Worm (Caenorhabditis elegans) whole organism, L4 larva: ENCODE data around the gene C02B8.1.

Source experiments
- F10B5.3 ChIP-seq: sonication (generic microtip); optimal IDR thresholded peaks from 2 replicates; lab custom pipeline; 2016; ENCODE audit warnings: mild to moderate bottlenecking, missing genetic modification characterization, missing compliant biosample characterization
- F26F4.8 ChIP-seq: fragments of 200-800 bp; sonication (Bioruptor generic); conservative IDR thresholded peaks from 2 replicates; pipeline ENCODE4 v1.3.6; 2022; ENCODE audit warnings: missing genetic modification characterization, missing compliant biosample characterization
- F44E2.7 ChIP-seq: fragments of 200-800 bp; sonication (Bioruptor generic); IDR thresholded peaks from 2 replicates; pipeline ENCODE4 v2.1.2; 2022; ENCODE audit warnings: missing genetic modification characterization, missing compliant biosample characterization
- F49E8.2 ChIP-seq: sonication (generic microtip); optimal IDR thresholded peaks from 2 replicates; lab custom pipeline; 2016; ENCODE audit warnings: missing compliant biosample characterization, mild to moderate bottlenecking, missing genetic modification characterization, borderline replicate concordance
- R02D3.7 ChIP-seq: fragments of 150-350 bp; sonication (generic microtip); optimal IDR thresholded peaks from 3 replicates; lab custom pipeline; 2014; ENCODE audit warnings: missing biosample characterization, missing genetic modification characterization
- T26A8.4 ChIP-seq: fragments of 200-800 bp; sonication (Bioruptor generic); IDR thresholded peaks from 2 replicates; pipeline ENCODE4 v1.3.6; 2022; ENCODE audit warnings: missing genetic modification characterization, missing compliant biosample characterization
- Y105C5A.15 ChIP-seq: fragments of 200-800 bp; sonication (Bioruptor generic); IDR thresholded peaks from 2 replicates; pipeline ENCODE4 v1.3.6; 2022; ENCODE audit warnings: missing genetic modification characterization, missing compliant biosample characterization
- Y5F2A.4 ChIP-seq: fragments of 200-800 bp; sonication (Bioruptor generic); optimal IDR thresholded peaks from 2 replicates; lab custom pipeline; 2018; ENCODE audit warnings: mild to moderate bottlenecking, missing genetic modification characterization, missing compliant biosample characterization
- Y75B8A.6 ChIP-seq: fragments of 200-800 bp; sonication (Bioruptor generic); IDR thresholded peaks from 2 replicates; pipeline ENCODE4 v1.3.6; 2022; ENCODE audit warnings: missing genetic modification reagents, missing genetic modification characterization, missing compliant biosample characterization
- ama-1 ChIP-seq: fragments of 150-350 bp; optimal IDR thresholded peaks from 2 replicates; lab custom pipeline; 2014; ENCODE audit warnings: inconsistent platforms, mixed read lengths
- arid-1 ChIP-seq: fragments of 200-800 bp; sonication (Bioruptor generic); conservative IDR thresholded peaks from 2 replicates; pipeline ENCODE4 v1.3.6; 2022; ENCODE audit warnings: missing genetic modification reagents, missing genetic modification characterization, missing compliant biosample characterization
- attf-4 ChIP-seq: sonication (generic microtip); optimal IDR thresholded peaks from 3 replicates; lab custom pipeline; 2017; ENCODE audit warnings: missing biosample characterization, missing genetic modification characterization
- ceh-20 ChIP-seq: fragments of 200-800 bp; sonication (Bioruptor generic); IDR thresholded peaks from 2 replicates; pipeline ENCODE4 v1.3.6; 2022; ENCODE audit warnings: missing genetic modification reagents, missing genetic modification characterization, missing compliant biosample characterization
- ceh-28 ChIP-seq: fragments of 150-350 bp; optimal IDR thresholded peaks from 2 replicates; lab custom pipeline; 2014; ENCODE audit warnings: missing biosample characterization, missing genetic modification reagents, missing genetic modification characterization
- ceh-62 ChIP-seq: sonication (generic microtip); optimal IDR thresholded peaks from 2 replicates; lab custom pipeline; 2017; ENCODE audit warnings: missing biosample characterization, missing genetic modification characterization
- ces-1 ChIP-seq: fragments of 150-350 bp; sonication (generic microtip); optimal IDR thresholded peaks from 4 replicates; lab custom pipeline; 2014; ENCODE audit warnings: missing biosample characterization, missing genetic modification reagents, missing genetic modification characterization
- ctbp-1 ChIP-seq: fragments of 200-800 bp; sonication (Bioruptor generic); IDR thresholded peaks from 2 replicates; pipeline ENCODE4 v1.3.6; 2022; ENCODE audit warnings: missing genetic modification reagents, missing genetic modification characterization, missing compliant biosample characterization
- daf-16 ChIP-seq, 3 experiments: sonication (generic microtip); optimal IDR thresholded peaks; 2 replicates each; lab custom pipeline; 2016 to 2017; ENCODE audit warnings: missing genetic modification characterization in 3 of 3, missing genetic modification reagents in 3 of 3, mild to moderate bottlenecking in 2 of 3, missing compliant biosample characterization in 2 of 3, missing biosample characterization in 1 of 3, moderate library complexity in 1 of 3
- daf-19 ChIP-seq: fragments of 200-800 bp; sonication (Bioruptor generic); conservative IDR thresholded peaks from 2 replicates; pipeline ENCODE4 v1.3.6; 2022; ENCODE audit warnings: missing genetic modification characterization, missing compliant biosample characterization
- dpl-1 ChIP-seq: fragments of 150-350 bp; optimal IDR thresholded peaks from 2 replicates; lab custom pipeline; 2014; ENCODE audit warnings: missing biosample characterization, missing genetic modification reagents, missing genetic modification characterization
- fkh-10 ChIP-seq: fragments of 150-350 bp; optimal IDR thresholded peaks from 2 replicates; lab custom pipeline; 2014; ENCODE audit warnings: missing biosample characterization, missing genetic modification reagents, missing genetic modification characterization
- fos-1 ChIP-seq: fragments of 150-350 bp; optimal IDR thresholded peaks from 2 replicates; lab custom pipeline; 2014; ENCODE audit warnings: missing biosample characterization, missing genetic modification characterization
- hif-1 ChIP-seq, 2 experiments: sonication (generic microtip); optimal IDR thresholded peaks; 2 replicates each; lab custom pipeline; 2016 to 2017; ENCODE audit warnings: missing compliant biosample characterization in 2 of 2, missing genetic modification characterization in 2 of 2, missing genetic modification reagents in 2 of 2, missing genotype in 2 of 2, mild to moderate bottlenecking in 1 of 2
- hlh-11 ChIP-seq: fragments of 200-800 bp; sonication (Bioruptor generic); optimal IDR thresholded peaks from 2 replicates; lab custom pipeline; 2018; ENCODE audit warnings: mild to moderate bottlenecking, missing genetic modification characterization, missing compliant biosample characterization
- jun-1 ChIP-seq: fragments of 150-350 bp; optimal IDR thresholded peaks from 2 replicates; lab custom pipeline; 2014; ENCODE audit warnings: missing biosample characterization, missing genetic modification reagents, missing genetic modification characterization
- lin-1 ChIP-seq: fragments of 200-800 bp; sonication (Bioruptor generic); IDR thresholded peaks from 2 replicates; pipeline ENCODE4 v1.3.6; 2022; ENCODE audit warnings: missing genetic modification reagents, missing genetic modification characterization, missing compliant biosample characterization
- lin-15B ChIP-seq: fragments of 150-350 bp; sonication (generic microtip); optimal IDR thresholded peaks from 3 replicates; lab custom pipeline; 2014; ENCODE audit warnings: missing biosample characterization, missing genetic modification characterization
- lir-3 ChIP-seq: sonication (generic microtip); optimal IDR thresholded peaks from 2 replicates; lab custom pipeline; 2016; ENCODE audit warnings: mild to moderate bottlenecking, missing genetic modification characterization, missing compliant biosample characterization
- madf-5 ChIP-seq, 2 experiments: fragments of 200-800 bp; sonication (Bioruptor generic); IDR thresholded peaks; 2 replicates each; pipeline ENCODE4 v1.3.6; 2022; ENCODE audit warnings: missing compliant biosample characterization in 2 of 2, missing genetic modification characterization in 2 of 2
- nhr-42 ChIP-seq: fragments of 200-800 bp; sonication (Bioruptor generic); IDR thresholded peaks from 2 replicates; pipeline ENCODE4 v1.3.6; 2022; ENCODE audit warnings: missing genetic modification characterization, missing compliant biosample characterization
- nhr-48 ChIP-seq: sonication (generic microtip); optimal IDR thresholded peaks from 2 replicates; lab custom pipeline; 2016; ENCODE audit warnings: mild to moderate bottlenecking, missing genetic modification characterization, missing compliant biosample characterization
- nhr-6 ChIP-seq: fragments of 150-350 bp; optimal IDR thresholded peaks from 2 replicates; lab custom pipeline; 2014; ENCODE audit warnings: missing biosample characterization, missing genetic modification characterization
- nhr-77 ChIP-seq: fragments of 150-350 bp; optimal IDR thresholded peaks from 2 replicates; lab custom pipeline; 2014; ENCODE audit warnings: missing biosample characterization, missing genetic modification characterization
- pha-4 ChIP-seq, 2 experiments: fragments of 150-350 bp in 1 of 2; fragments of 200-800 bp in 1 of 2; sonication (Bioruptor generic) in 1 of 2; IDR thresholded peaks in 1 of 2; optimal IDR thresholded peaks in 1 of 2; 2 replicates each; pipeline versions ENCODE4 v1.3.6 to Lab custom; 2014 to 2022; ENCODE audit warnings: missing genetic modification characterization in 2 of 2, missing genetic modification reagents in 2 of 2, missing biosample characterization in 1 of 2, missing compliant biosample characterization in 1 of 2
- php-3 ChIP-seq: fragments of 200-800 bp; sonication (Bioruptor generic); IDR thresholded peaks from 2 replicates; pipeline ENCODE4 v1.3.6; 2022; ENCODE audit warnings: missing genetic modification reagents, missing genetic modification characterization, missing compliant biosample characterization
- pqm-1 ChIP-seq: sonication (generic microtip); optimal IDR thresholded peaks from 2 replicates; lab custom pipeline; 2017; ENCODE audit warnings: missing biosample characterization, missing genetic modification characterization
- rbr-2 ChIP-seq: sonication (generic microtip); optimal IDR thresholded peaks from 2 replicates; lab custom pipeline; 2016; ENCODE audit warnings: missing genotype, missing genetic modification characterization, missing compliant biosample characterization
- saeg-2 ChIP-seq: fragments of 200-800 bp; sonication (Bioruptor generic); IDR thresholded peaks from 2 replicates; pipeline ENCODE4 v1.3.6; 2022; ENCODE audit warnings: missing genetic modification reagents, missing genetic modification characterization, missing compliant biosample characterization
- sdz-12 ChIP-seq: fragments of 200-800 bp; sonication (Bioruptor generic); optimal IDR thresholded peaks from 2 replicates; lab custom pipeline; 2018; ENCODE audit warnings: mild to moderate bottlenecking, missing genetic modification characterization, missing compliant biosample characterization
- set-16 ChIP-seq: fragments of 200-800 bp; sonication (Bioruptor generic); IDR thresholded peaks from 2 replicates; pipeline ENCODE4 v1.3.6; 2022; ENCODE audit warnings: missing genetic modification reagents, missing genetic modification characterization, missing compliant biosample characterization
- skn-1 ChIP-seq: fragments of 150-350 bp; optimal IDR thresholded peaks from 2 replicates; lab custom pipeline; 2014; ENCODE audit warnings: missing biosample characterization, missing genetic modification characterization
- snpc-1.2 ChIP-seq: fragments of 200-800 bp; sonication (Bioruptor generic); IDR thresholded peaks from 2 replicates; pipeline ENCODE4 v1.3.6; 2022; ENCODE audit warnings: missing genetic modification reagents, missing genetic modification characterization, missing compliant biosample characterization
- spr-1 ChIP-seq: sonication (generic microtip); optimal IDR thresholded peaks from 2 replicates; lab custom pipeline; 2016; ENCODE audit warnings: mild to moderate bottlenecking, missing genetic modification characterization, missing compliant biosample characterization
- spr-3 ChIP-seq: fragments of 200-800 bp; sonication (Bioruptor generic); optimal IDR thresholded peaks from 2 replicates; lab custom pipeline; 2018; ENCODE audit warnings: mild to moderate bottlenecking, missing genetic modification characterization, missing compliant biosample characterization
- tag-97 ChIP-seq: fragments of 200-800 bp; sonication (Bioruptor generic); IDR thresholded peaks from 2 replicates; pipeline ENCODE4 v1.3.6; 2022; ENCODE audit warnings: missing genetic modification characterization, missing compliant biosample characterization
- unc-62 ChIP-seq, 3 experiments: fragments of 150-350 bp in 1 of 3; sonication (generic microtip); optimal IDR thresholded peaks in 2 of 3; peaks in 1 of 3; 1 replicate in 1 of 3; 2 replicates in 2 of 3; lab custom pipeline; 2014 to 2017; ENCODE audit warnings: missing biosample characterization in 3 of 3, missing genetic modification characterization in 3 of 3, missing genetic modification reagents in 3 of 3, missing genotype in 1 of 3
- vab-7 ChIP-seq: fragments of 200-800 bp; sonication (Bioruptor generic); IDR thresholded peaks from 2 replicates; pipeline ENCODE4 v1.3.6; 2022; ENCODE audit warnings: missing genetic modification reagents, missing genetic modification characterization, missing compliant biosample characterization
- zfp-2 ChIP-seq: sonication (generic microtip); optimal IDR thresholded peaks from 2 replicates; lab custom pipeline; 2016; ENCODE audit warnings: mild to moderate bottlenecking, missing genetic modification characterization, missing compliant biosample characterization
- zfp-3 ChIP-seq: fragments of 200-800 bp; sonication (Bioruptor generic); conservative IDR thresholded peaks from 2 replicates; pipeline ENCODE4 v1.3.6; 2022; ENCODE audit warnings: missing genetic modification reagents, missing genetic modification characterization, missing compliant biosample characterization
- zip-2 ChIP-seq: fragments of 150-350 bp; optimal IDR thresholded peaks from 2 replicates; lab custom pipeline; 2014; ENCODE audit warnings: missing biosample characterization, missing genetic modification characterization

The C02B8.1 gene

DNA sequence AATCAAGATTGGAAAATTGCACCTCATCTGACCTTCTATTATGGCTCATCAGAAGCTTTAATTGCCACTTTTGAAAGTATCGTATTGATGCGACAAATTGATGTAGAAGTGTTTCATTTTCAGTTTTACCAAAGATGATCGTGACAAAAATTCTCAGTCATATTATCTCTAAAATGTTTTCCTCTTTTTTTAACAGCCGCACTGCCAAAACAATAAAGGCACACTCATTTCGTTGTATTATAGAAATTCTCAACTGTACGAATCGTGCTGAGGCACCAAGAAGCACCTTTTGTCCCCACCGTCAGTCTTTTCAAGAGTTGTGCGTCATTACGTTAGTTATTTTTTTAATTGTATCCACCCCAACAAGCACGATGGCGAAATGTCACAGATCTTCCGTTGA is 39.6 kb upstream of the C02B8.1 start, which contains the start of gene K07E3.9:
K07E3.9 (plus strand) TSS at position 301 of the 400 bp plus-strand sequence.
- TF ChIP-seq F49E8.2 (tag; lab: Kevin White, UChicago), result no peak
- no peak for TF ChIP-seq spr-1
- TF ChIP-seq F26F4.8, result no peak
- TF ChIP-seq pha-4 (GFP tag; IDR thresholded peaks at IDR 0.05; lab: Robert Waterston, UW), result no peak
- TF ChIP-seq pha-4 (tag; optimal IDR thresholded peaks at IDR 0.05; lab: Kevin White, UChicago), result no peak
- TF ChIP-seq T26A8.4 (GFP tag; lab: Robert Waterston, UW), result no peak
- TF ChIP-seq rbr-2 (tag; lab: Kevin White, UChicago), result no peak
- TF ChIP-seq Y105C5A.15, result no peak
- no peak for TF ChIP-seq nhr-42
- TF ChIP-seq F10B5.3 (tag; lab: Kevin White, UChicago), result no peak
- no peak for TF ChIP-seq Y75B8A.6
- no peak for TF ChIP-seq ces-1 (GFP tag; lab: Kevin White, UChicago)
- no peak for TF ChIP-seq ceh-62 (tag; lab: Kevin White, UChicago)
- TF ChIP-seq nhr-48 (tag; lab: Kevin White, UChicago), result no peak
- no peak for TF ChIP-seq hlh-11 (tag; lab: Kevin White, UChicago)
- TF ChIP-seq ama-1 (lab: Kevin White, UChicago), result no peak
- no peak for TF ChIP-seq zfp-2 (tag; lab: Kevin White, UChicago)

DNA sequence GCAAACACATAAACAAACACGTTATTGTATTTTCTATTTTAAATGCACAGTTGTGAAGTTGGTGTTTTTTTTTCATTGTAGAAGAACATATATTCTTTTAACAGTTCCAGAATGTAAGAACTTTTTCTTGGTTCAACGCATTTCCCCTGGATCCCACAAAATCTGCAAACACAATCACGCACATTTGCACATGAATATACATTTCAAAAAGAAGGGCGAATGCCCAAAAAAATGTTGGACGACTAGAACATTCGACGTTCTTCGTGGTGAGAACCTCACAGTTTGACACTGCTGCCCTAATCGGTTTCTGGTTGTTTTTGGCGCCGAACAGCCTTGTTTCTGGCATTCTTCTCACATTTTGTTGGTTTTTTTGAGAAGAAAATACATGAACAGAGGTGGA is 38.0 kb upstream of the C02B8.1 start:
- no peak for TF ChIP-seq jun-1 (tag; lab: Kevin White, UChicago)
- no peak for TF ChIP-seq ceh-20
- no peak for TF ChIP-seq saeg-2 (GFP tag; lab: Robert Waterston, UW)
- no peak for TF ChIP-seq daf-19 (GFP tag; lab: Robert Waterston, UW)
- no peak for TF ChIP-seq fkh-10
- TF ChIP-seq spr-3 (GFP tag; lab: Kevin White, UChicago), result no peak
- no peak for TF ChIP-seq lin-1 (GFP tag; lab: Robert Waterston, UW)
- no peak for TF ChIP-seq daf-16 (GFP tag; optimal IDR thresholded peaks at IDR 0.05; lab: Kevin White, UChicago)
- peak; percentile 54 for TF ChIP-seq daf-16 (tag; optimal IDR thresholded peaks at IDR 0.05; lab: Kevin White, UChicago)
- no peak for TF ChIP-seq hif-1 (tag; optimal IDR thresholded peaks at IDR 0.05; lab: Kevin White, UChicago)
- no peak for TF ChIP-seq skn-1 (tag; lab: Kevin White, UChicago)
- TF ChIP-seq lin-15B (tag; lab: Kevin White, UChicago), result no peak
- no peak for TF ChIP-seq lir-3 (tag; lab: Kevin White, UChicago)
- TF ChIP-seq php-3 (GFP tag; lab: Robert Waterston, UW), result no peak
- no peak for TF ChIP-seq F44E2.7 (GFP tag; lab: Robert Waterston, UW)
- peak; percentile 57 for TF ChIP-seq hlh-11 (tag; lab: Kevin White, UChicago)
- peak; percentile 8 for TF ChIP-seq rbr-2 (tag; lab: Kevin White, UChicago)
- no peak for TF ChIP-seq madf-5 (GFP tag; IDR thresholded peaks at IDR 0.05; lab: Robert Waterston, UW)
- no peak for TF ChIP-seq attf-4
- no peak for TF ChIP-seq sdz-12
- TF ChIP-seq zip-2, result peak; percentile 18
- no peak for TF ChIP-seq vab-7 (GFP tag; lab: Robert Waterston, UW)
- TF ChIP-seq tag-97, result no peak
- no peak for TF ChIP-seq arid-1
- peak; percentile 26 for TF ChIP-seq nhr-77 (tag; lab: Kevin White, UChicago)
- TF ChIP-seq R02D3.7 (tag; lab: Kevin White, UChicago), result no peak
- no peak for TF ChIP-seq fos-1 (tag; lab: Kevin White, UChicago)
- no peak for TF ChIP-seq snpc-1.2 (GFP tag; lab: Robert Waterston, UW)
- TF ChIP-seq nhr-6, result no peak
- TF ChIP-seq set-16 (GFP tag; lab: Robert Waterston, UW), result no peak
- no peak for TF ChIP-seq Y75B8A.6
- no peak for TF ChIP-seq zfp-3 (GFP tag; lab: Robert Waterston, UW)
- no peak for TF ChIP-seq unc-62 (GFP tag; optimal IDR thresholded peaks at IDR 0.05 in 1 of 2; lab: Kevin White, UChicago)
- TF ChIP-seq unc-62 (tag; optimal IDR thresholded peaks at IDR 0.05; lab: Kevin White, UChicago), result no peak
- TF ChIP-seq ctbp-1 (GFP tag; lab: Robert Waterston, UW), result 0 out of 2 replicates have a peak, but pooled peaks have one; percentile 19
- peak; percentile 55 for TF ChIP-seq dpl-1
- no peak for TF ChIP-seq pqm-1
- no peak for TF ChIP-seq Y5F2A.4
- TF ChIP-seq ceh-28 (tag; lab: Kevin White, UChicago), result no peak
- no peak for TF ChIP-seq ceh-62 (tag; lab: Kevin White, UChicago)
